Worm (Caenorhabditis elegans): ENCODE measurements around the gene sod-4.

sod-4 gene

DNA sequence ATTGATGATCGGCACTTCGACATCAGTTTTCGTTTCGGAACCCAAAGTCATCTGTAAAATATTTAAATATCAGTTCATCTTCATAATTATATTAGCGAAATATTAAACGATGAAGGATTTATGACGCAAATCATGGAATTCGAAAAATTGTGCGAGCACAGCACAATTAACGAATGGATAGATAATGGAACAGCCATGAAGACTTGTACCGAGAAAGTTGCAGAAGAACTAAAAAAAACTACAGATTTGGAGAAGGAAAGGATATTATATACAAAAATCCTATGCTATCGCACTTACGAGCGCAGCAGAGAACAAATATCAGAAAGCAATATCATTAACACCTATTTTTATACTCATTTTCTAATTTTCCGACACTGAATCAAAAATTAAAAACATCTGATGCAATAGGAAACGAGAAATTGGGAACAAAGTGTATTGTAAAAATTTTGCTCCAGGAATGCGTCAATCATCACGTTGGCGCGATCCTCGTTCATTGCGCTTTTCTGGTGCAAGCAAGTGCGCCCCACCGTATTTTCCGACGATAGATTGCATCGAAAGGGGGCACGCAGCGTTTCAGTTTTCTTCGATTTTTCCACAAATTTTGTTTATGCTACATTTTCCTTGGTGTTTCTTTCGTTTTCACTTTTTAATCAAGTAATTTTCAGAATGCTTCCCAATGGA, 21.4 kb upstream of the sod-4 start, which contains the start of the genes clu-1 and prp-40 (continued):
- TF ChIP-seq ceh-91 (GFP tag; IDR thresholded peaks at IDR 0.05) = peak; percentile 67
- peak; percentile 56; the same call in 1 of the 2 replicates for TF ChIP-seq attf-3 (GFP tag; conservative IDR thresholded peaks at IDR 0.05)
- TF ChIP-seq T26A5.8 (tag; optimal IDR thresholded peaks at IDR 0.05) = no peak
- TF ChIP-seq ztf-18 (tag; optimal IDR thresholded peaks at IDR 0.05) = peak; percentile 98
- TF ChIP-seq sea-2 (GFP tag; IDR thresholded peaks at IDR 0.05) = no peak
- peak in 1 of 2 experiments; percentile 54 for TF ChIP-seq let-607 (tag; optimal IDR thresholded peaks at IDR 0.05)
- no peak for TF ChIP-seq rpc-1 (optimal IDR thresholded peaks at IDR 0.05)
- TF ChIP-seq rpc-1 (tag; optimal IDR thresholded peaks at IDR 0.05) = no peak
- TF ChIP-seq sptf-2 (GFP tag; optimal IDR thresholded peaks at IDR 0.05) = peak; percentile 13
- peak; percentile 69 for TF ChIP-seq ZK185.1 (tag; optimal IDR thresholded peaks at IDR 0.05; ENCODE audit: poor library complexity, severe bottlenecking)
- TF ChIP-seq lin-35 (GFP tag; optimal IDR thresholded peaks at IDR 0.05) = peak in 2 of 3 experiments; percentile 28 to 83
- TF ChIP-seq nfya-2 (GFP tag; IDR thresholded peaks at IDR 0.05) = no peak
- peak; percentile 64; the same call in 1 of the 2 replicates for TF ChIP-seq hmg-20 (GFP tag; IDR thresholded peaks at IDR 0.05)
- TF ChIP-seq let-526 (GFP tag; IDR thresholded peaks at IDR 0.05) = no peak
- peak; percentile 77 for TF ChIP-seq ceh-100 (GFP tag; IDR thresholded peaks at IDR 0.05)

DNA sequence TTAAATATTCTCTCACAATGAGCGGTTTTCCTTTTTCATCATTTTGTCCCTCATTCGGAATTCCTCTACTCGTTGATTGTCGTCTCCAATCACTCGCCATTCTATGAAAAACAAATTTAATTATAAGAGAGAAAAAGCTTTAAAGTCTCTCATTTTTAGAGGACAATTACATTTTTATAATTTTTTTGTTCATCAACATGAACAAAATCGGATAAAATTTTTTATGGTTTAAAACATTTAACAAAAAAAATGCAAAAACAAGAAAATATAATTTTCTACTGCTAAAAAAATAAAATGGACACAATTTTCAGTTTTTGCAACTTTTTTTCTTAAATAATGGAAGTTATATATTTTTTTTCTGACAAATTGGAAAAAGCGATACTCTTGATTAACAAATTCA, 16.0 kb upstream of the sod-4 start, which contains the start of gene F55H2.7:
Gene F55H2.7 (minus strand): TSS at position 101 of the 400 bp plus-strand sequence.
- no peak for TF ChIP-seq pbrm-1 (GFP tag; IDR thresholded peaks at IDR 0.05)
- peak; percentile 8 for TF ChIP-seq snpc-3.4 (tag; optimal IDR thresholded peaks at IDR 0.05)
- TF ChIP-seq attf-6 (GFP tag; IDR thresholded peaks at IDR 0.05) = no peak
- no peak for TF ChIP-seq let-607 (tag; optimal IDR thresholded peaks at IDR 0.05)

DNA sequence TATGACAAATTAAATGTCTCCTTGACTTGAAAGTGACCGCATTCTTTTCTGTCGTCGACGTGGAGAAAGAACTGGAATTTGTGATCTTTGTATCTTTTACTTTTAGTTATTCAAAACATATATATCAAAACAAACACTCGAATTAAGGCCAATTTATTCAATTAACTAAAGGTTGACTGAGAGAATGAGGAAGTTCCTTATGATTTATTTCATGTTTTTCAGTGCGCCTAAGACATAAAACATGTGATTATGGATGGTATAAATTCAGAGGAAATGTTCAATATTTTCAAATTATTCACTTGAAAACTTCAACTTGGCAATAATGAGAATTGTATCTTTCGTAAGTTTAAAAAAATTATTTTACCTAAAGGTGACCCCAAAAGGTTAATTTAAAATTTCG, 13.4 kb upstream of the sod-4 start, which contains the start of gene F55H2.8:
Gene F55H2.8 (plus strand): TSS at position 301 of the 400 bp plus-strand sequence.
- no peak for TF ChIP-seq rpc-1 (optimal IDR thresholded peaks at IDR 0.05)
- no peak for TF ChIP-seq rpc-1 (tag; optimal IDR thresholded peaks at IDR 0.05)
- no peak for TF ChIP-seq cebp-1 (GFP tag; IDR thresholded peaks at IDR 0.05)
- no peak for TF ChIP-seq cebp-1 (tag; optimal IDR thresholded peaks at IDR 0.05)
- TF ChIP-seq ztf-6 (GFP tag; IDR thresholded peaks at IDR 0.05) = no peak
- no peak for TF ChIP-seq zfh-2 (GFP tag; conservative IDR thresholded peaks at IDR 0.05)

DNA sequence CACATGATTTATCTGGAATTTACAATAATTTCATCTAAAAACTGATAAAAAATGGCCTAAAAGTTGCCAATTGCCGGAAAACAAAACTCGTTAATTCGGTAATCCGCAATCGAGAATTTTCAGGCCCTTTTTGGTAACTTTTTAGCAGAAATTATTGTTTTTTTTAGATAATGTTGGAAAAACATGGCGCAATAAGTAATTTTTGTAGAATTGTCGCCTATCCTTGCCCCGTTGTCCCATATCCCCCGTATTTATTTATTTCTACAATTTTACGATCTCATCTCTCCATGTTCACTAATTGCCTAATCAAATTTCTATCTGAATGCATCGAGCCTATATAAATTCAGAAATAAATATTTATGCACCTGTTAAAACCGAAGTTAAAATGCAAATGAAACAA, 12.8 kb upstream of the sod-4 start:
- TF ChIP-seq athp-1 (tag; optimal IDR thresholded peaks at IDR 0.05) (peak; percentile 8), F57C9.4 (tag; optimal IDR thresholded peaks at IDR 0.05) (no peak), F33H1.4 (GFP tag; IDR thresholded peaks at IDR 0.05) (no peak), snpc-1.3 (tag; optimal IDR thresholded peaks at IDR 0.05; ENCODE audit: insufficient read depth) (peak; percentile 2), hmg-1.2 (GFP tag; IDR thresholded peaks at IDR 0.05) (0 out of 2 replicates have a peak, but pooled peaks have one; percentile 17), nfyb-1 (GFP tag; IDR thresholded peaks at IDR 0.05) (no peak), Y79H2A.3 (GFP tag; conservative IDR thresholded peaks at IDR 0.05) (0 out of 2 replicates have a peak, but pooled peaks have one; percentile 29), hrde-1 (tag; optimal IDR thresholded peaks at IDR 0.05; ENCODE audit: borderline replicate concordance) (peak; percentile 14), mes-4 (tag; optimal IDR thresholded peaks at IDR 0.05) (no peak), madf-6 (GFP tag; IDR thresholded peaks at IDR 0.05) (0 out of 2 replicates have a peak, but pooled peaks have one; percentile 20), him-1 (tag; optimal IDR thresholded peaks at IDR 0.05) (peak; percentile 92)

Measured in whole organism, young adult.